Worm (Caenorhabditis elegans): ENCODE measurements around the gene Y62H9A.12.

Y62H9A.12 gene

DNA sequence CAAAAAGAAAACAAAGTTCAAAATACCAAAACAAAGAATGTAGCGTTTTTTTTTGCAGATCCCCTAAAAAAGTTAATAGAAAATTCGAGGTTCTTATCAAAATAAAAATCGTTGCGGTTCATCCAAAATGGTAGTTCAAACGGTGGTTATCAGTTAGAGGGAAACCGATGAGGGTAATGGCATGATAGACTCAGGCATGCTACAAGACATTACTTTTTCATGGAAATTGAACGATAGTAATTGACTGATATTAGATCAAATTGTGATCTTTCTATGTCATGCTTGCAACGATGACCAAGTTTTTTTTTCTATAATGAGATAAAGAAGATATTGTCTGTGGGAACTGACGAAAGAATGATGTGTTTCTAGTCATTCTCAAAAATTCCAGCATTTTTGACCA is 50.6 kb downstream of the Y62H9A.12 start:
- TF ChIP-seq him-1 (tag; optimal IDR thresholded peaks at IDR 0.05) (no peak), W03F9.2 (tag; optimal IDR thresholded peaks at IDR 0.05) (no peak), dao-5 (tag; optimal IDR thresholded peaks at IDR 0.05) (no peak)

- no peak for TF ChIP-seq dao-5 (tag; optimal IDR thresholded peaks at IDR 0.05)
- TF ChIP-seq W03F9.2 (tag; optimal IDR thresholded peaks at IDR 0.05), result no peak
- no peak for TF ChIP-seq him-1 (tag; optimal IDR thresholded peaks at IDR 0.05)
These were observed 51.2 kb downstream of the Y62H9A.12 start for ce11 chrX:11965163-11965562.
